Fruit fly (Drosophila melanogaster) whole organism, embryonic: ENCODE measurements around the gene RpS28a.

Source experiments
- Antp ChIP-seq: fragments of 200-800 bp; sonication (Bioruptor generic); optimal IDR thresholded peaks from 3 replicates; lab custom pipeline; 2016; ENCODE audit warnings: missing biosample characterization, missing genetic modification characterization
- Bteb2 ChIP-seq: fragments of 200-800 bp; sonication (Bioruptor generic); optimal IDR thresholded peaks from 2 replicates; lab custom pipeline; 2016; ENCODE audit warnings: missing biosample characterization, missing genetic modification characterization
- CG12744 ChIP-seq: fragments of 200-800 bp; sonication (Bioruptor generic); optimal IDR thresholded peaks from 2 replicates; lab custom pipeline; 2016; ENCODE audit warnings: missing biosample characterization, missing genetic modification characterization
- CG13894 ChIP-seq: fragments of 200-800 bp; sonication (Bioruptor generic); optimal IDR thresholded peaks from 3 replicates; lab custom pipeline; 2018; ENCODE audit warnings: missing biosample characterization, mild to moderate bottlenecking, missing genetic modification characterization, moderate library complexity
- CG14860 ChIP-seq: fragments of 200-800 bp; sonication (Bioruptor generic); IDR thresholded peaks from 3 replicates; pipeline ENCODE4 v1.3.6; 2022; ENCODE audit warnings: missing biosample characterization, missing genetic modification characterization; ENCODE audit not compliant: partially characterized antibody
- CG15696 ChIP-seq: fragments of 200-800 bp; sonication (Bioruptor generic); optimal IDR thresholded peaks from 2 replicates; lab custom pipeline; 2019; ENCODE audit warnings: missing biosample characterization, mild to moderate bottlenecking, missing genetic modification characterization, moderate library complexity
- CG16813 ChIP-seq: fragments of 200-800 bp; sonication (Bioruptor generic); IDR thresholded peaks from 3 replicates; pipeline ENCODE4 v1.3.6; 2022; ENCODE audit warnings: missing biosample characterization, missing genetic modification characterization; ENCODE audit not compliant: partially characterized antibody
- CG30020 ChIP-seq: fragments of 200-800 bp; optimal IDR thresholded peaks from 2 replicates; lab custom pipeline; 2019; ENCODE audit warnings: missing biosample characterization, mild to moderate bottlenecking, missing genetic modification characterization, moderate library complexity
- CG31365 ChIP-seq: fragments of 200-800 bp; sonication (Bioruptor generic); optimal IDR thresholded peaks from 2 replicates; lab custom pipeline; 2018; ENCODE audit warnings: missing biosample characterization, mild to moderate bottlenecking, missing genetic modification characterization
- CG3281 ChIP-seq: fragments of 200-800 bp; sonication (Bioruptor generic); optimal IDR thresholded peaks from 3 replicates; lab custom pipeline; 2017; ENCODE audit warnings: missing biosample characterization, mild to moderate bottlenecking, missing genetic modification characterization
- CG34376 ChIP-seq: fragments of 200-800 bp; sonication (Bioruptor generic); optimal IDR thresholded peaks from 2 replicates; lab custom pipeline; 2018; ENCODE audit warnings: missing biosample characterization, mild to moderate bottlenecking, missing genetic modification characterization
- CG3847 ChIP-seq: fragments of 200-800 bp; sonication (Bioruptor generic); IDR thresholded peaks from 2 replicates; pipeline ENCODE4 v1.3.6; 2022; ENCODE audit warnings: missing biosample characterization, missing genetic modification characterization
- CG4617 ChIP-seq: fragments of 200-800 bp; sonication (Bioruptor generic); optimal IDR thresholded peaks from 3 replicates; lab custom pipeline; 2016; ENCODE audit warnings: missing biosample characterization, missing genetic modification characterization, borderline replicate concordance
- CG4854 ChIP-seq: fragments of 200-800 bp; sonication (Bioruptor generic); optimal IDR thresholded peaks from 2 replicates; lab custom pipeline; 2016; ENCODE audit warnings: missing biosample characterization, missing genetic modification characterization, inconsistent platforms
- CG5245 ChIP-seq: fragments of 200-800 bp; sonication (Bioruptor generic); optimal IDR thresholded peaks from 3 replicates; lab custom pipeline; 2016; ENCODE audit warnings: missing biosample characterization, missing genetic modification characterization
- CG5953 ChIP-seq: fragments of 200-800 bp; sonication (Bioruptor generic); IDR thresholded peaks from 2 replicates; pipeline ENCODE4 v1.3.6; 2022; ENCODE audit warnings: missing biosample characterization, missing genetic modification characterization
- CG6689 ChIP-seq: fragments of 200-800 bp; sonication (Bioruptor generic); IDR thresholded peaks from 2 replicates; pipeline ENCODE4 v1.3.6; 2022; ENCODE audit warnings: missing biosample characterization, missing genetic modification characterization
- CG6813 ChIP-seq: fragments of 200-800 bp; sonication (Bioruptor generic); optimal IDR thresholded peaks from 2 replicates; lab custom pipeline; 2017; ENCODE audit warnings: missing biosample characterization, missing genetic modification characterization, mild to moderate bottlenecking, moderate library complexity, missing genetic modification reagents
- CG7839 ChIP-seq: fragments of 200-800 bp; sonication (Bioruptor generic); optimal IDR thresholded peaks from 3 replicates; lab custom pipeline; 2018; ENCODE audit warnings: missing biosample characterization, mild to moderate bottlenecking, missing genetic modification characterization, moderate library complexity
- CG8765 ChIP-seq: fragments of 200-800 bp; sonication (Bioruptor generic); IDR thresholded peaks from 2 replicates; pipeline ENCODE4 v1.3.6; 2022; ENCODE audit warnings: missing biosample characterization, missing genetic modification characterization
- CHES-1-like ChIP-seq: fragments of 200-800 bp; sonication (Bioruptor generic); optimal IDR thresholded peaks from 2 replicates; lab custom pipeline; 2016; ENCODE audit warnings: missing biosample characterization, missing genetic modification characterization
- Camta ChIP-seq: fragments of 200-800 bp; sonication (Bioruptor generic); optimal IDR thresholded peaks from 2 replicates; lab custom pipeline; 2016; ENCODE audit warnings: missing biosample characterization, missing genetic modification characterization
- Chrac-16 ChIP-seq: fragments of 200-800 bp; sonication (Bioruptor generic); optimal IDR thresholded peaks from 3 replicates; lab custom pipeline; 2016; ENCODE audit warnings: missing biosample characterization, missing genetic modification characterization
- Dek ChIP-seq: fragments of 200-800 bp; sonication (Bioruptor generic); optimal IDR thresholded peaks from 3 replicates; lab custom pipeline; 2019; ENCODE audit warnings: missing biosample characterization, mild to moderate bottlenecking, missing genetic modification characterization, moderate library complexity
- Dip2 ChIP-seq: fragments of 200-800 bp; sonication (Bioruptor generic); IDR thresholded peaks from 2 replicates; pipeline ENCODE4 v1.3.6; 2022; ENCODE audit warnings: missing biosample characterization, missing genetic modification characterization
- Ets97D ChIP-seq: fragments of 200-800 bp; sonication (Bioruptor generic); optimal IDR thresholded peaks from 3 replicates; lab custom pipeline; 2016; ENCODE audit warnings: missing biosample characterization, missing genetic modification characterization
- HLH4C ChIP-seq: fragments of 200-800 bp; sonication (Bioruptor generic); IDR thresholded peaks from 3 replicates; pipeline ENCODE4 v1.3.6; 2022; ENCODE audit warnings: missing biosample characterization, missing genetic modification characterization; ENCODE audit not compliant: partially characterized antibody
- MESR4 ChIP-seq: fragments of 200-800 bp; sonication (Bioruptor generic); optimal IDR thresholded peaks from 2 replicates; lab custom pipeline; 2018; ENCODE audit warnings: missing biosample characterization, mild to moderate bottlenecking, missing genetic modification characterization, moderate library complexity
- Oaz ChIP-seq: fragments of 200-800 bp; sonication (Bioruptor generic); IDR thresholded peaks from 2 replicates; pipeline ENCODE4 v1.3.6; 2022; ENCODE audit warnings: missing biosample characterization, missing genetic modification characterization
- Opbp ChIP-seq: fragments of 200-800 bp; sonication (Bioruptor generic); IDR thresholded peaks from 3 replicates; pipeline ENCODE4 v1.3.6; 2022; ENCODE audit warnings: missing biosample characterization, missing genetic modification characterization; ENCODE audit not compliant: partially characterized antibody
- Side ChIP-seq: fragments of 200-800 bp; sonication (Bioruptor generic); optimal IDR thresholded peaks from 2 replicates; lab custom pipeline; 2016; ENCODE audit warnings: missing biosample characterization, missing genetic modification characterization
- Sox102F ChIP-seq: fragments of 200-800 bp; sonication (Bioruptor generic); optimal IDR thresholded peaks from 2 replicates; lab custom pipeline; 2018; ENCODE audit warnings: missing biosample characterization, mild to moderate bottlenecking, missing genetic modification characterization, moderate library complexity
- Usf ChIP-seq: fragments of 200-800 bp; sonication (Bioruptor generic); optimal IDR thresholded peaks from 2 replicates; lab custom pipeline; 2017; ENCODE audit warnings: missing genotype, missing biosample characterization, missing genetic modification characterization
- ab ChIP-seq: fragments of 200-800 bp; sonication (Bioruptor generic); optimal IDR thresholded peaks from 2 replicates; lab custom pipeline; 2016; ENCODE audit warnings: missing biosample characterization, missing genetic modification characterization
- bbx ChIP-seq: fragments of 200-800 bp; sonication (Bioruptor generic); IDR thresholded peaks from 2 replicates; pipeline ENCODE4 v1.3.6; 2022; ENCODE audit warnings: missing biosample characterization, missing genetic modification characterization; ENCODE audit not compliant: partially characterized antibody
- cas ChIP-seq: fragments of 200-800 bp; sonication (Bioruptor generic); IDR thresholded peaks from 2 replicates; pipeline ENCODE4 v1.3.6; 2022; ENCODE audit warnings: missing biosample characterization, missing genetic modification characterization
- caup ChIP-seq: fragments of 200-800 bp; sonication (Bioruptor generic); optimal IDR thresholded peaks from 3 replicates; lab custom pipeline; 2017; ENCODE audit warnings: missing biosample characterization, mild to moderate bottlenecking, missing genetic modification characterization, moderate library complexity; ENCODE audit not compliant: severe bottlenecking
- crol ChIP-seq: fragments of 200-800 bp; sonication (Bioruptor generic); IDR thresholded peaks from 2 replicates; pipeline ENCODE4 v1.3.6; 2022; ENCODE audit warnings: missing biosample characterization, missing genetic modification characterization
- dan ChIP-seq: fragments of 200-800 bp; sonication (Bioruptor generic); IDR thresholded peaks from 2 replicates; pipeline ENCODE4 v1.3.6; 2022; ENCODE audit warnings: missing biosample characterization, missing genetic modification characterization
- dm ChIP-seq: fragments of 200-800 bp; sonication (Bioruptor generic); optimal IDR thresholded peaks from 3 replicates; lab custom pipeline; 2016; ENCODE audit warnings: missing biosample characterization, missing genetic modification characterization
- esg ChIP-seq: fragments of 200-800 bp; sonication (Bioruptor generic); conservative IDR thresholded peaks from 2 replicates; pipeline ENCODE4 v1.3.6; 2022; ENCODE audit warnings: missing biosample characterization, missing genetic modification characterization
- jigr1 ChIP-seq: fragments of 200-800 bp; sonication (Bioruptor generic); IDR thresholded peaks from 3 replicates; pipeline ENCODE4 v1.3.6; 2022; ENCODE audit warnings: missing biosample characterization, missing genetic modification characterization
- kah ChIP-seq: fragments of 200-800 bp; sonication (Bioruptor generic); optimal IDR thresholded peaks from 2 replicates; lab custom pipeline; 2018; ENCODE audit warnings: missing biosample characterization, mild to moderate bottlenecking, missing genetic modification characterization
- kay ChIP-seq: fragments of 200-800 bp; sonication (Bioruptor generic); optimal IDR thresholded peaks from 2 replicates; lab custom pipeline; 2016; ENCODE audit warnings: missing biosample characterization, missing genetic modification characterization
- shn ChIP-seq: fragments of 200-800 bp; sonication (Bioruptor generic); optimal IDR thresholded peaks from 3 replicates; lab custom pipeline; 2016; ENCODE audit warnings: missing biosample characterization, missing genetic modification characterization
- sim ChIP-seq: fragments of 200-800 bp; sonication (Bioruptor generic); IDR thresholded peaks from 2 replicates; pipeline ENCODE4 v1.3.6; 2022; ENCODE audit warnings: missing biosample characterization, missing genetic modification characterization
- sr ChIP-seq: fragments of 200-800 bp; sonication (Bioruptor generic); IDR thresholded peaks from 3 replicates; pipeline ENCODE4 v1.3.6; 2022; ENCODE audit warnings: missing biosample characterization, missing genetic modification characterization
- tap ChIP-seq: fragments of 200-800 bp; optimal IDR thresholded peaks from 3 replicates; lab custom pipeline; 2019; ENCODE audit warnings: missing biosample characterization, mild to moderate bottlenecking, missing genetic modification characterization, moderate library complexity
- toy ChIP-seq: fragments of 200-800 bp; sonication (Bioruptor generic); IDR thresholded peaks from 2 replicates; pipeline ENCODE4 v1.3.6; 2022; ENCODE audit warnings: missing biosample characterization, missing genetic modification characterization
- zfh2 ChIP-seq: fragments of 200-800 bp; sonication (Bioruptor generic); optimal IDR thresholded peaks from 2 replicates; lab custom pipeline; 2016; ENCODE audit warnings: missing biosample characterization, missing genetic modification characterization

Gene RpS28a

DNA sequence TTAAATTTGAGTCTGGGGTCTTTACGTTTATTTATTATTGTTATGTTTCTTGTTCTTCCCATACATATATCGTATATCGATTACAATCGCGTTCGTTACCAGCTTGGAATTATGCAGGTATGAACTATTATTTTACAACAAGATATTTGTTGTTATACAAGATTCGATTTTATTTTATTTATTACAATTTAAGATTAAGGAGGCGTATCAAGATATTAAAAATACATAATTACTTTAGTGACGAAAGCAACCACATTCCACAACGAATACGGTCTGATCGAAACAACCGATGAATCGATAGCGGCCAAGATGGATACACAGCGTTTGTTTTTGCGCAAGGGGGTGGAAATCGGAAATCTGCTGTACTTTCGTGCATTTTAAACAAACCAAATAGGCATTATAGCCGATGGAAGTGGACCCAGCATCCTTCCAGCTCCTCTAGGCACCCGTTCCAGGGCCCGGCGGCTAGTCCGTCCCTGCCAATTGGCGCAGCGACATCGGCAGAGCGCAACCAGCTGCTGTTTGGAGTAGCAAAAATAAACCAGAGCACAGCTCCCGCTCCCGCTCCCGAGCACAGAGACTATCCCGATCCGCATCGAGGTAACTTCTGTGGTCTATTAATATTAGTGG lies 24.7 kb downstream of the RpS28a start, which contains the start of the genes CG15525 and CG11504:
TSS of gene CG15525 (minus strand) at position 70 of the 630 bp plus-strand sequence.
TSS of gene CG11504 (plus strand) at position 294 of the 630 bp plus-strand sequence.
- TF ChIP-seq ab (GFP tag; lab: Kevin White, UChicago) = no peak
- peak; percentile 66 for TF ChIP-seq MESR4 (GFP tag; lab: Kevin White, UChicago)
- TF ChIP-seq crol (GFP tag; lab: Robert Waterston, UW) = peak; percentile 81
- TF ChIP-seq CG31365 (tag; lab: Kevin White, UChicago) = no peak
- peak; percentile 51 for TF ChIP-seq shn (GFP tag; lab: Kevin White, UChicago)
- TF ChIP-seq cas (GFP tag; lab: Robert Waterston, UW) = peak; percentile 8; the same call in 1 of the 2 replicates
- no peak for TF ChIP-seq CG5245 (GFP tag; lab: Kevin White, UChicago)
- TF ChIP-seq caup (GFP tag; lab: Kevin White, UChicago) = no peak
- TF ChIP-seq tap (tag; lab: Kevin White, UChicago) = no peak
- peak; percentile 56 for TF ChIP-seq zfh2 (GFP tag; lab: Kevin White, UChicago)
- TF ChIP-seq CG6813 (GFP tag; lab: Kevin White, UChicago) = no peak
- TF ChIP-seq Usf (GFP tag; lab: Kevin White, UChicago) = no peak
- TF ChIP-seq CG3847 (GFP tag; lab: Robert Waterston, UW) = peak; percentile 43
- TF ChIP-seq CG30020 (tag; lab: Kevin White, UChicago) = peak; percentile 58
- TF ChIP-seq Camta = peak; percentile 53
- TF ChIP-seq Ets97D (GFP tag; lab: Kevin White, UChicago) = peak; percentile 70
- peak; percentile 87 for TF ChIP-seq CG14860 (GFP tag; lab: Robert Waterston, UW)
- peak; percentile 38; the same call in 1 of the 2 replicates for TF ChIP-seq CG5953 (GFP tag; lab: Robert Waterston, UW)
- TF ChIP-seq Opbp (GFP tag; lab: Robert Waterston, UW) = peak; percentile 76
- TF ChIP-seq kah = no peak
- no peak for TF ChIP-seq sr (GFP tag; lab: Robert Waterston, UW)
- peak; percentile 72 for TF ChIP-seq esg
- TF ChIP-seq Side = no peak
- peak; percentile 91 for TF ChIP-seq CG16813
- TF ChIP-seq CG7839 (tag; lab: Kevin White, UChicago) = no peak
- TF ChIP-seq Bteb2 = peak; percentile 33
- peak; percentile 96 for TF ChIP-seq CG4617 (GFP tag; lab: Kevin White, UChicago)
- no peak for TF ChIP-seq dan (GFP tag; lab: Robert Waterston, UW)
- TF ChIP-seq CG4854 = peak; percentile 23
- no peak for TF ChIP-seq CG3281
- no peak for TF ChIP-seq Oaz (GFP tag; lab: Robert Waterston, UW)
- no peak for TF ChIP-seq CG15696
- TF ChIP-seq toy (GFP tag; lab: Robert Waterston, UW) = no peak
- peak; percentile 64 for TF ChIP-seq CHES-1-like
- TF ChIP-seq Dek (tag; lab: Kevin White, UChicago) = peak; percentile 24
- no peak for TF ChIP-seq CG8765 (GFP tag; lab: Robert Waterston, UW)
- peak; percentile 91 for TF ChIP-seq HLH4C (GFP tag; lab: Robert Waterston, UW)
- no peak for TF ChIP-seq CG34376 (GFP tag; lab: Kevin White, UChicago)
- TF ChIP-seq Chrac-16 (GFP tag; lab: Kevin White, UChicago) = peak; percentile 54
- peak; percentile 14 for TF ChIP-seq kay (GFP tag; lab: Kevin White, UChicago)
- TF ChIP-seq bbx (GFP tag; lab: Robert Waterston, UW) = peak; percentile 72
- no peak for TF ChIP-seq sim (GFP tag; lab: Robert Waterston, UW)
- TF ChIP-seq Antp = peak; percentile 32
- TF ChIP-seq Dip2 = no peak
- peak; percentile 15 for TF ChIP-seq dm (GFP tag; lab: Kevin White, UChicago)
- peak; percentile 53; the same call in 1 of the 2 replicates for TF ChIP-seq CG6689
- TF ChIP-seq jigr1 (GFP tag; lab: Robert Waterston, UW) = no peak
- TF ChIP-seq CG13894 (tag; lab: Kevin White, UChicago) = no peak
- no peak for TF ChIP-seq Sox102F (GFP tag; lab: Kevin White, UChicago)
- no peak for TF ChIP-seq CG12744 (GFP tag; lab: Kevin White, UChicago)
